Fruit fly (Drosophila melanogaster): ENCODE data around the gene Obp19d.
"Not testable (repeated sequence)": the region's sequence is repeated elsewhere in the genome, so short reads cannot be mapped to it uniquely, and the experiment has no call there.

The Obp19d gene

DNA sequence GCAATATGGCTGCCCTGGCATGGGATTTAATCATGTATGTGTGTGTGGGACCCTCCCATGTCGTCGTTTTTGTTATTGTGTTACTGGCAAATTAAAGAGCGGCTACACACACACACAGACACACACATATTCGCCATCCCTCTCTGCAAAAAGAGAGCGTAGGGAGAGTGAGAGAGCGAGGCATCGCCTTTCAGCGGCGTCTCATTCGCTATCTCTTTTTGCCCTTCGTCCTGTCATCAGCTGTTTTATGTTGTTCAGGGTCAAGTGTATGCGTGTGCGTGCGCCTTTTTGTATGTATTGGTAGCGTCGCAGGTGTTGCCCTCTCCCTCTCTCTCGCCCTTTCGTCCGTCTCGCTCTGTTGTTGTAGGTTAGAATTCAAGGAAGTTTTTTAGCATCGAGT, 17.5 kb downstream of the Obp19d start:
- TF ChIP-seq sage (GFP tag; optimal IDR thresholded peaks at IDR 0.05) (no peak), Abd-B (GFP tag; optimal IDR thresholded peaks at IDR 0.05) (no peak), dsf (GFP tag; optimal IDR thresholded peaks at IDR 0.05; ENCODE audit: borderline replicate concordance) (no peak), sv (GFP tag; optimal IDR thresholded peaks at IDR 0.05) (no peak)

DNA sequence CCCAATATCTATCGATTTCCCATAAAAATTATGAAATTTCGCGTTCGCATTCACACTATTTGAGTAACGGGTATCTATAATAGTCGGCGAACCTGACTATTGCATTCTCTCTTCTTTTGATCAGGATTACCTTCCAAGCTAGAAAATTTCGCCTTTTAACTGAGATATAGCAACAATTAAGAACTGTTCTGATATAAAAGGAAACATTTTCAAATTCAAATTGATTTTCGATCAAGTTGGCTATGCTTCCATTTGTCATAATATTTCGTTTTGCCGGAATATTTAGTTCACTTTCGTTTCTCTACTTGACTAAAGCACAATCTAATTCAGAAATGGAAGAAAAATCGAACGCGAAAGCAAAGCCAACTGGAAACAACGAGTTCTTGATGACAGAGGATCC, 26.7 kb downstream of the Obp19d start, which contains the start of gene CG42578:
Gene CG42578 (plus strand): TSS at position 301 of the 400 bp plus-strand sequence.
- TF ChIP-seq br, psq, h (GFP tag; optimal IDR thresholded peaks at IDR 0.05): not testable (repeated sequence)

DNA sequence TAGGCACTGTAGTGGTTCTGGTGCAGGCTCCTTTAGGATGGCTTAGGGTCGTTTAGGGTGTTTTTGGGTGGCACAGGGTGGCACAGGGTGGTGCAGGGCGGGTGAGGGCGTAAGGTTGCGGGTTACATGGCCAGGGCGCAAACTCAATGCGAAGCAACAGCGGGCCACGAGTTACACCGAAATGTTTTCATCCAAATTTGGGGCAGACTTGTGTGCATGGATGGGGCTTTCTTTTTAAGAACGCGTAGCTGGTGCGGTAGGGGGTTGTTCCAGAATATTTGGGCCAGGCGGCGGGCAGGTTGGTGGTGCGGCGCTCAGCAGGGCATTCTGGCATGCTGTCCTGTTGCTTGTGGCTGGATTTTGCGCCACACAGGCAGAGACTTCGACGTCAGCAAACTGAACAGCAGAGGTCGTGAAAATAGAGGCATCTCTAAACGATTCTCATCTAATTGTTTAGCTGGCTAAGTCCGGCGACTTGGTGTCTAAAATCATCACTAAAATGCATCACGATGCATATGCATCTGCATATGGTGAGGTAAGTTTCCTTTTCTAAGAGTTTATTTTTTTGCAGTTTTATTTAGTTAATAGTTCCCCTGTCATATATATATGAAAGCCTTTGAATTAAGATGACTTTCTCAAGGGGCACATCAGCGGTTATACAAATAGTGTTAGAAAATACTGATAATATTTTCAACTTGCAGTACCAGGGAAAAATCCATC, 28.6 kb downstream of the Obp19d start:
- TF ChIP-seq Jra (GFP tag; optimal IDR thresholded peaks at IDR 0.05) (no peak), Hnf4 (GFP tag; optimal IDR thresholded peaks at IDR 0.05) (no peak), ey (GFP tag; optimal IDR thresholded peaks at IDR 0.05) (no peak), Vsx2 (GFP tag; optimal IDR thresholded peaks at IDR 0.05; ENCODE audit: partially characterized antibody) (no peak), Dif (GFP tag; optimal IDR thresholded peaks at IDR 0.05; ENCODE audit: partially characterized antibody) (no peak), lola (GFP tag; optimal IDR thresholded peaks at IDR 0.05) (no peak), usp (GFP tag; optimal IDR thresholded peaks at IDR 0.05) (no peak), N (GFP tag; optimal IDR thresholded peaks at IDR 0.05) (no peak), psq (GFP tag; optimal IDR thresholded peaks at IDR 0.05) (no peak), Mio (GFP tag; optimal IDR thresholded peaks at IDR 0.05) (no peak), pan (optimal IDR thresholded peaks at IDR 0.05) (no peak)

DNA sequence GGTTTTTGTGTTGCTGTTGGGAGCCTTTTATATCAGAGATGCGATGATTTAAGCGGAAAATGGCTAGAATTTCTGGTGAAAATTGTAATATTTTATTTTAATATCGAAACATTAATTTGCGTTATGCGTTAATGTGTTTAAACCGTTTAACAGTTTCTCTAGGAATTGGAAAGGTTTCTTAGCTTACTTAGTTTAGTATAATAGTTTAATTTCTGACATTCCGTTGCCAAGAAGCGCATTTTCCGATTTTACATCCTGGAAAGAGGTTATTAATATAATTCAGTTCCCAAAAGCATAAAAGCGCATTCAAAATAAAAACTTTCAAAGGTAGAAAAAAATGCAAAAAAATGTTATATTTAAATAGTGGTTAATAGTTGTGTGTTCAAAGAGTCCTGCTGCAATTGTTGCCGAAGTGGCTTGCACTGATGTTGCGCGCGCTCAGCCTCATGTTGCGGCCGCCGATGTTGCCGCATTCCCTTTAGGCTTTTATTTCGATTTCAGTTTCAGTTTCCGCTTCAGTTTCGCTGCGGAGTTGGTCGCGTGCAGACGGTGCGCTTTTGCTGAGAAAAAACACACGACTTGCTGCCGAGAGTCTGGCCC, 29.5 kb downstream of the Obp19d start, which contains the start of gene tbc:
Gene tbc (plus strand): TSS at position 504 of the 600 bp plus-strand sequence.
- TF ChIP-seq Myc (optimal IDR thresholded peaks at IDR 0.05) (peak; percentile 51), brk (GFP tag; optimal IDR thresholded peaks at IDR 0.05) (no peak)

DNA sequence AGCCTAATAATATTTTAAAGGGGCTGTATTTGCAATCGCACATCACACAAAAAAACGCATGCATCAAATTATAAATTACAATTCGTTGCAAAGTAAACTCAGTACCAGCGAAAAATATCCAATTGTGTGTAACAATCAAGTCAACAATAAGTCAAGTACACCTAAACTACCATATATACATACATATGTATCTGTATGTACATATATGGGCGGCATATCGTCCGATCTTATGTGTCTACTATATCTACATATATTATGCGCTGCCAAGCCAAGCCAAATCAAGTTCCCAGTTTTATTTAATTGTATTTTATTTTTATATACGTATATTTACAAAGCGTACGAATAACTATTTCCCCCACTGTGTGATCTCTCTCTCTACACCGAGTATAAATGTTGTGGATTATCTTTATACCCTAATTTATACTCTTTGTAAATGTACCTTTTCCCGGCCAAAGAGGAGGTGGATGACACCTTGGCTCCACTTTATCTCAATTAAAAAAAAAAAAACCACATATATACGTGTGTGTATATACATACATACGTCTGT, 47.0 kb downstream of the Obp19d start:
- TF ChIP-seq Vsx2 (GFP tag; optimal IDR thresholded peaks at IDR 0.05; ENCODE audit: partially characterized antibody) (no peak), HLH106 (tag; optimal IDR thresholded peaks at IDR 0.05) (no peak), Dfd (GFP tag; optimal IDR thresholded peaks at IDR 0.05) (no peak), CG32264 (GFP tag; optimal IDR thresholded peaks at IDR 0.05) (no peak), fru (GFP tag; optimal IDR thresholded peaks at IDR 0.05) (no peak), tai (GFP tag; optimal IDR thresholded peaks at IDR 0.05) (no peak), Hr78 (GFP tag; optimal IDR thresholded peaks at IDR 0.05) (no peak), dmrt93B (GFP tag; optimal IDR thresholded peaks at IDR 0.05) (no peak), ey (GFP tag; optimal IDR thresholded peaks at IDR 0.05) (no peak), dl (GFP tag; optimal IDR thresholded peaks at IDR 0.05; ENCODE audit: insufficient read depth in 1 of 2, partially characterized antibody in 2 of 2) (no peak), foxo (GFP tag; optimal IDR thresholded peaks at IDR 0.05) (no peak), Rel (GFP tag; optimal IDR thresholded peaks at IDR 0.05) (no peak), Rel (tag; optimal IDR thresholded peaks at IDR 0.05) (no peak)

DNA sequence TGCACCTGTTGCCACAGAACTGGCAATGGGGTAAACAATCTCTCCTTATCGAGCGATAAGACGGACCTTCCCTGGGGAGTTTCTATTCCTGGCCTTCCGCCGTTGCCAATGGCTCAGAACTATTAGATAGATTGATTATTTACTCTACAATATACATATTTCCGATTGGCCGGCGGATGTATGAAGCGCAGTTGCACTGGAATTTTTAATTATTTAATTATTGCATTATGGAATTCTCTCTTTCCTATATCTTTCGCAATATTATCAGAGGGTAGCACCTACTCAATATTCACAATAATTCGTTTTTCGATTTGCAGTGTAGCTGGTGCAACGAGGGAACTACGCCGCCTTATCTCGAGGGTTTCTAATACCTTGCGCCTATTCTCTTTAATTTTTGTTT, 47.7 kb downstream of the Obp19d start, which contains the start of gene GstT3:
Gene GstT3 (plus strand): TSS at position 301 of the 400 bp plus-strand sequence.
- TF ChIP-seq sage (GFP tag; optimal IDR thresholded peaks at IDR 0.05): no peak
- no peak for TF ChIP-seq CG32264 (GFP tag; optimal IDR thresholded peaks at IDR 0.05)
- TF ChIP-seq CG9705 (GFP tag; optimal IDR thresholded peaks at IDR 0.05): no peak

Measured in whole organism, wandering third instar larva.